Worm (Caenorhabditis elegans) whole organism, L2 larva: Measurements from ENCODE around the gene sel-7.
A peak's percentile ranks its signal among the peaks of the same experiment; 100 is the strongest.

Experiments
- C34F6.9 ChIP-seq: fragments of 150-350 bp; optimal IDR thresholded peaks from 2 replicates; lab custom pipeline; 2014; ENCODE audit warnings: missing biosample characterization, missing genetic modification characterization
- F13H6.1 ChIP-seq: sonication (generic microtip); optimal IDR thresholded peaks from 2 replicates; lab custom pipeline; 2016; ENCODE audit warnings: missing genetic modification characterization, missing compliant biosample characterization
- R02D3.7 ChIP-seq: fragments of 150-350 bp; optimal IDR thresholded peaks from 2 replicates; lab custom pipeline; 2014; ENCODE audit warnings: missing biosample characterization, missing genetic modification characterization
- Y55F3AM.14 ChIP-seq: fragments of 200-800 bp; sonication (Bioruptor generic); optimal IDR thresholded peaks from 2 replicates; lab custom pipeline; 2018; ENCODE audit warnings: mild to moderate bottlenecking, missing genetic modification characterization, missing compliant biosample characterization
- ZK546.5 ChIP-seq: sonication (generic microtip); optimal IDR thresholded peaks from 2 replicates; lab custom pipeline; 2017; ENCODE audit warnings: missing biosample characterization, missing genetic modification characterization
- aly-2 ChIP-seq: fragments of 150-350 bp; optimal IDR thresholded peaks from 2 replicates; lab custom pipeline; 2014; ENCODE audit warnings: missing biosample characterization, missing genetic modification characterization
- blmp-1 ChIP-seq: sonication (generic microtip); optimal IDR thresholded peaks from 2 replicates; lab custom pipeline; 2017; ENCODE audit warnings: missing genetic modification characterization, mild to moderate bottlenecking, missing compliant biosample characterization, antibody characterized with exemption, moderate library complexity; ENCODE audit not compliant: insufficient read depth
- ceh-16 ChIP-seq: fragments of 150-350 bp; optimal IDR thresholded peaks from 2 replicates; lab custom pipeline; 2014; ENCODE audit warnings: missing biosample characterization, missing genetic modification characterization
- ceh-82 ChIP-seq: fragments of 150-350 bp; optimal IDR thresholded peaks from 2 replicates; lab custom pipeline; 2014; ENCODE audit warnings: missing biosample characterization, missing genetic modification characterization
- crh-2 ChIP-seq: sonication (generic microtip); optimal IDR thresholded peaks from 2 replicates; lab custom pipeline; 2017; ENCODE audit warnings: missing biosample characterization, missing genetic modification characterization
- egl-27 ChIP-seq: sonication (generic microtip); optimal IDR thresholded peaks from 3 replicates; lab custom pipeline; 2017; ENCODE audit warnings: missing biosample characterization, missing genetic modification reagents, missing genetic modification characterization
- elt-1 ChIP-seq: fragments of 150-350 bp; optimal IDR thresholded peaks from 2 replicates; lab custom pipeline; 2014; ENCODE audit warnings: missing biosample characterization, missing genetic modification characterization
- fos-1 ChIP-seq: fragments of 150-350 bp; optimal IDR thresholded peaks from 2 replicates; lab custom pipeline; 2014; ENCODE audit warnings: missing biosample characterization, missing genetic modification characterization
- gmeb-1 ChIP-seq: fragments of 150-350 bp; optimal IDR thresholded peaks from 2 replicates; lab custom pipeline; 2014; ENCODE audit warnings: missing biosample characterization, missing genetic modification characterization
- lin-11 ChIP-seq: fragments of 150-350 bp; sonication (generic microtip); optimal IDR thresholded peaks from 2 replicates; lab custom pipeline; 2014; ENCODE audit warnings: missing biosample characterization, missing genetic modification characterization, inconsistent platforms, mixed read lengths
- lin-13 ChIP-seq: fragments of 150-350 bp; optimal IDR thresholded peaks from 2 replicates; lab custom pipeline; 2014; ENCODE audit warnings: missing biosample characterization, missing genetic modification reagents, missing genetic modification characterization
- lin-39 ChIP-seq: fragments of 150-350 bp; optimal IDR thresholded peaks from 2 replicates; lab custom pipeline; 2014; ENCODE audit warnings: missing biosample characterization, missing genetic modification reagents, missing genetic modification characterization
- lsy-2 ChIP-seq, 2 experiments: fragments of 150-350 bp in 1 of 2; sonication (generic microtip) in 1 of 2; optimal IDR thresholded peaks; 2 replicates each; lab custom pipeline; 2014 to 2017; ENCODE audit warnings: missing biosample characterization in 2 of 2, missing genetic modification characterization in 2 of 2
- mab-5 ChIP-seq: fragments of 150-350 bp; optimal IDR thresholded peaks from 2 replicates; lab custom pipeline; 2014; ENCODE audit warnings: missing biosample characterization, missing genetic modification characterization
- mbf-1 ChIP-seq: sonication (generic microtip); optimal IDR thresholded peaks from 2 replicates; lab custom pipeline; 2017; ENCODE audit warnings: missing biosample characterization, missing genetic modification characterization
- mdl-1 ChIP-seq, 2 experiments: fragments of 150-350 bp in 1 of 2; sonication (generic microtip) in 1 of 2; optimal IDR thresholded peaks; 2 replicates each; lab custom pipeline; 2017; ENCODE audit warnings: missing biosample characterization in 2 of 2, missing genetic modification characterization in 2 of 2
- nhr-10 ChIP-seq: sonication (generic microtip); optimal IDR thresholded peaks from 2 replicates; lab custom pipeline; 2017; ENCODE audit warnings: missing biosample characterization, missing genetic modification characterization
- nhr-12 ChIP-seq: fragments of 150-350 bp; optimal IDR thresholded peaks from 2 replicates; lab custom pipeline; 2014; ENCODE audit warnings: missing biosample characterization, missing genetic modification characterization
- nhr-129 ChIP-seq: fragments of 150-350 bp; optimal IDR thresholded peaks from 2 replicates; lab custom pipeline; 2014; ENCODE audit warnings: missing biosample characterization, missing genetic modification characterization
- nhr-21 ChIP-seq: fragments of 150-350 bp; optimal IDR thresholded peaks from 2 replicates; lab custom pipeline; 2014; ENCODE audit warnings: missing biosample characterization, missing genetic modification characterization
- nhr-23 ChIP-seq: fragments of 150-350 bp; optimal IDR thresholded peaks from 2 replicates; lab custom pipeline; 2014; ENCODE audit warnings: missing biosample characterization, missing genetic modification reagents, missing genetic modification characterization
- nhr-25 ChIP-seq: fragments of 150-350 bp; sonication (generic microtip); optimal IDR thresholded peaks from 3 replicates; lab custom pipeline; 2014; ENCODE audit warnings: missing biosample characterization, missing genetic modification characterization
- nhr-6 ChIP-seq: fragments of 150-350 bp; optimal IDR thresholded peaks from 2 replicates; lab custom pipeline; 2014; ENCODE audit warnings: missing biosample characterization, missing genetic modification characterization
- nhr-77 ChIP-seq: fragments of 150-350 bp; optimal IDR thresholded peaks from 2 replicates; lab custom pipeline; 2014; ENCODE audit warnings: missing biosample characterization, missing genetic modification characterization
- sem-4 ChIP-seq: fragments of 150-350 bp; optimal IDR thresholded peaks from 2 replicates; lab custom pipeline; 2014; ENCODE audit warnings: missing biosample characterization, missing genetic modification reagents, missing genetic modification characterization
- skn-1 ChIP-seq: sonication (generic microtip); optimal IDR thresholded peaks from 2 replicates; lab custom pipeline; 2017; ENCODE audit warnings: missing biosample characterization, missing genetic modification characterization
- sma-3 ChIP-seq: sonication (generic microtip); optimal IDR thresholded peaks from 2 replicates; lab custom pipeline; 2016; ENCODE audit warnings: missing genetic modification reagents, missing genetic modification characterization, missing compliant biosample characterization
- sma-9 ChIP-seq, 2 experiments: fragments of 150-350 bp in 1 of 2; sonication (generic microtip) in 1 of 2; optimal IDR thresholded peaks; 2 replicates each; lab custom pipeline; 2014 to 2016; ENCODE audit warnings: missing genetic modification characterization in 2 of 2, mild to moderate bottlenecking in 1 of 2, missing biosample characterization in 1 of 2, missing compliant biosample characterization in 1 of 2, missing genetic modification reagents in 1 of 2, moderate library complexity in 1 of 2
- snpc-4 ChIP-seq: fragments of 150-350 bp; optimal IDR thresholded peaks from 2 replicates; lab custom pipeline; 2014; ENCODE audit warnings: missing biosample characterization, missing genetic modification characterization
- unc-39 ChIP-seq: fragments of 150-350 bp; optimal IDR thresholded peaks from 2 replicates; lab custom pipeline; 2014; ENCODE audit warnings: missing biosample characterization, missing genetic modification characterization
- unc-55 ChIP-seq: fragments of 150-350 bp; sonication (generic microtip); optimal IDR thresholded peaks from 3 replicates; lab custom pipeline; 2014; ENCODE audit warnings: missing biosample characterization, missing genetic modification reagents, missing genetic modification characterization
- unc-62 ChIP-seq: fragments of 150-350 bp; optimal IDR thresholded peaks from 2 replicates; lab custom pipeline; 2014; ENCODE audit warnings: missing biosample characterization, missing genetic modification reagents, missing genetic modification characterization
- zag-1 ChIP-seq: fragments of 150-350 bp; optimal IDR thresholded peaks from 2 replicates; lab custom pipeline; 2014; ENCODE audit warnings: missing biosample characterization, missing genetic modification characterization
- ztf-11 ChIP-seq: sonication (generic microtip); optimal IDR thresholded peaks from 2 replicates; lab custom pipeline; 2017; ENCODE audit warnings: missing biosample characterization, missing genetic modification characterization
- ztf-4 ChIP-seq: fragments of 150-350 bp; optimal IDR thresholded peaks from 2 replicates; lab custom pipeline; 2014; ENCODE audit warnings: missing biosample characterization, missing genetic modification characterization

The sel-7 gene

ce11 chrX:14312416-14312815, 27.9 kb downstream of the sel-7 start:
- peak; percentile 81 for TF ChIP-seq unc-55
- TF ChIP-seq egl-27 (tag; lab: Kevin White, UChicago): peak; percentile 58
- peak; percentile 6 for TF ChIP-seq mab-5 (tag; lab: Kevin White, UChicago)
- TF ChIP-seq gmeb-1 (tag; lab: Kevin White, UChicago): peak; percentile 42
- peak; percentile 54 for TF ChIP-seq sma-3 (GFP tag; lab: Kevin White, UChicago)
- TF ChIP-seq F13H6.1: peak; percentile 86
- peak; percentile 70 for TF ChIP-seq nhr-6 (tag; lab: Kevin White, UChicago)
- no peak for TF ChIP-seq ztf-11 (tag; lab: Kevin White, UChicago)
- TF ChIP-seq nhr-21 (tag; lab: Kevin White, UChicago): peak; percentile 69
- peak; percentile 59 for TF ChIP-seq skn-1 (tag; lab: Kevin White, UChicago)
- TF ChIP-seq snpc-4 (tag; lab: Kevin White, UChicago): peak; percentile 69
- peak; percentile 76 to 95 for TF ChIP-seq lsy-2 (tag; optimal IDR thresholded peaks at IDR 0.05; lab: Kevin White, UChicago)
- peak; percentile 82 for TF ChIP-seq nhr-129 (tag; lab: Kevin White, UChicago)
- TF ChIP-seq nhr-25 (tag; lab: Kevin White, UChicago): peak; percentile 77
- peak; percentile 48 for TF ChIP-seq ztf-4 (tag; lab: Kevin White, UChicago)
- TF ChIP-seq lin-11: peak; percentile 58
- TF ChIP-seq R02D3.7: no peak
- peak; percentile 35 to 42 for TF ChIP-seq mdl-1 (tag; optimal IDR thresholded peaks at IDR 0.05; lab: Kevin White, UChicago)
- TF ChIP-seq nhr-77 (tag; lab: Kevin White, UChicago): no peak
- peak; percentile 70 for TF ChIP-seq ceh-16 (tag; lab: Kevin White, UChicago)
- TF ChIP-seq ceh-82 (tag; lab: Kevin White, UChicago): peak; percentile 35
- TF ChIP-seq zag-1 (tag; lab: Kevin White, UChicago): peak; percentile 49
- peak; percentile 82 for TF ChIP-seq C34F6.9 (tag; lab: Kevin White, UChicago)
- peak; percentile 22 for TF ChIP-seq blmp-1 (tag; lab: Kevin White, UChicago)
- TF ChIP-seq sma-9 (GFP tag; optimal IDR thresholded peaks at IDR 0.05; lab: Kevin White, UChicago): peak; percentile 86
- no peak for TF ChIP-seq sma-9 (tag; optimal IDR thresholded peaks at IDR 0.05; lab: Kevin White, UChicago)
- TF ChIP-seq mbf-1 (tag; lab: Kevin White, UChicago): no peak
- TF ChIP-seq nhr-12 (tag; lab: Kevin White, UChicago): no peak
- TF ChIP-seq fos-1 (tag; lab: Kevin White, UChicago): peak; percentile 89
- no peak for TF ChIP-seq unc-62 (GFP tag; lab: Kevin White, UChicago)
- TF ChIP-seq sem-4 (tag; lab: Kevin White, UChicago): peak; percentile 78
- TF ChIP-seq aly-2 (tag; lab: Kevin White, UChicago): no peak
- TF ChIP-seq lin-13 (GFP tag; lab: Kevin White, UChicago): peak; percentile 95
- TF ChIP-seq crh-2: peak; percentile 55
- TF ChIP-seq ZK546.5: no peak

ce11 chrX:14311583-14311982, 28.7 kb downstream of the sel-7 start, which contains the start of gene mgrn-1:
Gene mgrn-1 (minus strand): TSS chrX:14311683.
- TF ChIP-seq fos-1 (tag; lab: Kevin White, UChicago) (no peak), mdl-1 (tag; optimal IDR thresholded peaks at IDR 0.05; lab: Kevin White, UChicago) (no peak), ceh-16 (tag; lab: Kevin White, UChicago) (no peak), unc-62 (GFP tag; lab: Kevin White, UChicago) (no peak), elt-1 (tag; lab: Kevin White, UChicago) (no peak), unc-39 (no peak), ceh-82 (tag; lab: Kevin White, UChicago) (no peak)

ce11 chrX:14309656-14310055, 30.6 kb downstream of the sel-7 start:
- no peak for TF ChIP-seq nhr-23 (tag; lab: Kevin White, UChicago)
- TF ChIP-seq sma-3 (GFP tag; lab: Kevin White, UChicago): no peak

ce11 chrX:14307667-14308066, 32.6 kb downstream of the sel-7 start, which contains the start of gene gphr-2:
Gene gphr-2 (minus strand): TSS chrX:14307767.
- TF ChIP-seq sma-9 (GFP tag; optimal IDR thresholded peaks at IDR 0.05; lab: Kevin White, UChicago) (no peak), sma-9 (tag; optimal IDR thresholded peaks at IDR 0.05; lab: Kevin White, UChicago) (no peak), lsy-2 (tag; optimal IDR thresholded peaks at IDR 0.05; lab: Kevin White, UChicago) (no peak), C34F6.9 (tag; lab: Kevin White, UChicago) (no peak), nhr-6 (tag; lab: Kevin White, UChicago) (no peak), ztf-4 (tag; lab: Kevin White, UChicago) (no peak), nhr-77 (tag; lab: Kevin White, UChicago) (no peak), lin-39 (no peak), ceh-82 (tag; lab: Kevin White, UChicago) (no peak), R02D3.7 (no peak), mdl-1 (tag; optimal IDR thresholded peaks at IDR 0.05; lab: Kevin White, UChicago) (no peak), nhr-25 (tag; lab: Kevin White, UChicago) (no peak), unc-39 (no peak), Y55F3AM.14 (GFP tag; lab: Kevin White, UChicago) (no peak), blmp-1 (tag; lab: Kevin White, UChicago) (no peak), nhr-10 (no peak), ceh-16 (tag; lab: Kevin White, UChicago) (no peak)
